Fruit fly (Drosophila melanogaster): ENCODE data around the gene CG6398.
A peak's percentile ranks its signal among the peaks of the same experiment; 100 is the strongest.

DNA sequence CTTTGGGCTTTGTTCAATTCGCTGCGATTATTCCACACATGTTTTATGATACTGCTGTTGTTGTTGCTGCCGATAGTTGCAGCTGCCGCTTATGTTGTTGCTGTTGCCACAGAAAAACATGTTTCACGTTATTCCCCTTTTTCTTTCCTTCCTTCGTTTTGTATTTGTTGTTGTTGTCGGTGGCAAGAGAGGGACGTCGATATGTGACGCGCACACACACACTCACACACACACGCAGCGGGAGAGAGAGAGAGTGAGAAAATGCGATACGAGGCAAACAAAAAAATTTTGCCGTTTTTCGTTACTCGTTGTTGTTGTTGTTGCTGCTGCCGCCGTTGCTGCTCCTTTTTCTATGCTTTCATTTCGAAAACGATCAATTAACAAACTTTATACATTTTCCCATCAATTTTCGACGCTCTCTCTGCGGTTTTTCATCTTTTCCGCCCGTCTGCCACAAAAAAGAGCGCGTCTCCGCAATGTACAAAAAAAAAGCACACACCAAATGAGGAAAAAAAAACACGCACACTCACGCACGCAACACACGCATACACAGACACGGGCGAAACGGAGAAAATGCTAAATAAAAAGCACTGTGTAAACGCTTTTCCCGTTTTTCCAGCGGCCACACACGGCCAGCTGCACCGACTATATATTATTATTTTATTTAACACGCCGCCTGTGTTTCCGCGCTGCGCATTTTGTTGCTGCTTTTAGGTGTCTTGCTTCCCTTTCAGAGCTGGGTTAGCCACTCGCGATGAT lies 56.0 kb downstream of the CG6398 start:
- TF ChIP-seq Dll (optimal IDR thresholded peaks at IDR 0.05) (peak; percentile 52), CG8478 (optimal IDR thresholded peaks at IDR 0.05) (no peak)

Data from whole organism.